Fruit fly (Drosophila melanogaster): ENCODE measurements around the gene CG15036.

DNA sequence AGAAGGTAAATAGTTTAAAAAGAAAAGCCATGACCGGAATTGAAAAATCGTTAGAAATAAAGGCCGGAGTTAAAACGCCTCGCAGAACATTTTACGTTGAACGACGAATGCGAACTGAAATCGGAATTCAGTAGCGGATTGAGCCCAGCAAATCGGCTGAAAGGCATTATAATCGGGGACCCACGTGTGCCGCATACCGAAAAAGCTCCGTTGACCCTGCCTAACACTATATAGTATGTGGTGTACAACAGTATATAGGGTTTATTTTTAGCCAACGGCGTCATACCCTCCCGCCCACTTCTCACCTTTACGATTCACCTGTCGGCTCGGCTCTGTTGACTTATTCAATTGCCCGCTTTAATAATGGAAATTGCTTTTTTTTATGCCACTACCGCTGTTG, 12.8 kb downstream of the CG15036 start, which contains the start of gene CG42246:
- TF ChIP-seq unc-4 (GFP tag; IDR thresholded peaks at IDR 0.05; ENCODE audit: partially characterized antibody) (no peak), CG17802 (tag; optimal IDR thresholded peaks at IDR 0.05) (no peak), CG1603 (tag; optimal IDR thresholded peaks at IDR 0.05) (no peak), seq (GFP tag; IDR thresholded peaks at IDR 0.05) (no peak), slou (GFP tag; optimal IDR thresholded peaks at IDR 0.05) (no peak), CG14710 (tag; optimal IDR thresholded peaks at IDR 0.05) (no peak), lbe (GFP tag; optimal IDR thresholded peaks at IDR 0.05) (no peak), ab (GFP tag; optimal IDR thresholded peaks at IDR 0.05) (no peak), psq (GFP tag; optimal IDR thresholded peaks at IDR 0.05) (no peak), p53 (GFP tag; optimal IDR thresholded peaks at IDR 0.05) (no peak), phol (tag; optimal IDR thresholded peaks at IDR 0.05) (no peak), Max (GFP tag; optimal IDR thresholded peaks at IDR 0.05) (no peak)
